Worm (Caenorhabditis elegans) whole organism, L4 larva: ENCODE measurements around the gene F15B9.6.

Source experiments
- D1046.2 ChIP-seq: fragments of 200-800 bp; sonication (Bioruptor generic); IDR thresholded peaks from 2 replicates; pipeline ENCODE4 v1.3.6; 2022; ENCODE audit warnings: missing genetic modification characterization, missing compliant biosample characterization
- F37D6.2 ChIP-seq: sonication (generic microtip); optimal IDR thresholded peaks from 2 replicates; lab custom pipeline; 2016; ENCODE audit warnings: mild to moderate bottlenecking, missing genetic modification characterization, missing compliant biosample characterization
- F49E8.2 ChIP-seq: sonication (generic microtip); optimal IDR thresholded peaks from 2 replicates; lab custom pipeline; 2016; ENCODE audit warnings: missing compliant biosample characterization, mild to moderate bottlenecking, missing genetic modification characterization, borderline replicate concordance
- Y48G9A.11 ChIP-seq: fragments of 200-800 bp; sonication (Bioruptor generic); IDR thresholded peaks from 2 replicates; pipeline ENCODE4 v1.3.6; 2022; ENCODE audit warnings: missing genetic modification reagents, missing genetic modification characterization, missing compliant biosample characterization
- ZK337.2 ChIP-seq: fragments of 200-800 bp; sonication (Bioruptor generic); IDR thresholded peaks from 2 replicates; pipeline ENCODE4 v1.3.6; 2022; ENCODE audit warnings: missing genetic modification reagents, missing genetic modification characterization, missing compliant biosample characterization
- aha-1 ChIP-seq: fragments of 150-350 bp; peaks from one replicate; lab custom pipeline; 2014; ENCODE audit warnings: missing biosample characterization, missing genetic modification characterization
- ama-1 ChIP-seq: fragments of 150-350 bp; optimal IDR thresholded peaks from 2 replicates; lab custom pipeline; 2014; ENCODE audit warnings: inconsistent platforms, mixed read lengths
- arid-1 ChIP-seq: fragments of 200-800 bp; sonication (Bioruptor generic); conservative IDR thresholded peaks from 2 replicates; pipeline ENCODE4 v1.3.6; 2022; ENCODE audit warnings: missing genetic modification reagents, missing genetic modification characterization, missing compliant biosample characterization
- ceh-32 ChIP-seq: sonication (generic microtip); optimal IDR thresholded peaks from 2 replicates; lab custom pipeline; 2016; ENCODE audit warnings: mild to moderate bottlenecking, missing genetic modification characterization, missing compliant biosample characterization; ENCODE audit not compliant: poor library complexity
- ceh-62 ChIP-seq: sonication (generic microtip); optimal IDR thresholded peaks from 2 replicates; lab custom pipeline; 2017; ENCODE audit warnings: missing biosample characterization, missing genetic modification characterization
- ces-1 ChIP-seq: fragments of 150-350 bp; sonication (generic microtip); optimal IDR thresholded peaks from 4 replicates; lab custom pipeline; 2014; ENCODE audit warnings: missing biosample characterization, missing genetic modification reagents, missing genetic modification characterization
- ctbp-1 ChIP-seq: fragments of 200-800 bp; sonication (Bioruptor generic); IDR thresholded peaks from 2 replicates; pipeline ENCODE4 v1.3.6; 2022; ENCODE audit warnings: missing genetic modification reagents, missing genetic modification characterization, missing compliant biosample characterization
- dmd-8 ChIP-seq: fragments of 200-800 bp; sonication (Bioruptor generic); IDR thresholded peaks from 2 replicates; pipeline ENCODE4 v1.3.6; 2022; ENCODE audit warnings: missing genetic modification characterization, missing compliant biosample characterization
- dpl-1 ChIP-seq: fragments of 150-350 bp; optimal IDR thresholded peaks from 2 replicates; lab custom pipeline; 2014; ENCODE audit warnings: missing biosample characterization, missing genetic modification reagents, missing genetic modification characterization
- egl-27 ChIP-seq: sonication (generic microtip); optimal IDR thresholded peaks from 3 replicates; lab custom pipeline; 2017; ENCODE audit warnings: missing biosample characterization, missing genetic modification reagents, missing genetic modification characterization
- egl-43 ChIP-seq: fragments of 200-800 bp; sonication (Bioruptor generic); IDR thresholded peaks from 2 replicates; pipeline ENCODE4 v1.3.6; 2022; ENCODE audit warnings: missing genetic modification reagents, missing genetic modification characterization, missing compliant biosample characterization
- fkh-10 ChIP-seq: fragments of 150-350 bp; optimal IDR thresholded peaks from 2 replicates; lab custom pipeline; 2014; ENCODE audit warnings: missing biosample characterization, missing genetic modification reagents, missing genetic modification characterization
- fos-1 ChIP-seq: fragments of 150-350 bp; optimal IDR thresholded peaks from 2 replicates; lab custom pipeline; 2014; ENCODE audit warnings: missing biosample characterization, missing genetic modification characterization
- hif-1 ChIP-seq, 2 experiments: sonication (generic microtip); optimal IDR thresholded peaks; 2 replicates each; lab custom pipeline; 2016 to 2017; ENCODE audit warnings: missing compliant biosample characterization in 2 of 2, missing genetic modification characterization in 2 of 2, missing genetic modification reagents in 2 of 2, missing genotype in 2 of 2, mild to moderate bottlenecking in 1 of 2
- hlh-30 ChIP-seq: sonication (generic microtip); optimal IDR thresholded peaks from 2 replicates; lab custom pipeline; 2017; ENCODE audit warnings: antibody characterized with exemption, mild to moderate bottlenecking, missing genetic modification characterization, missing compliant biosample characterization; ENCODE audit not compliant: insufficient read depth
- lim-7 ChIP-seq: fragments of 200-800 bp; sonication (Bioruptor generic); IDR thresholded peaks from 2 replicates; pipeline ENCODE4 v1.3.6; 2022; ENCODE audit warnings: missing genetic modification characterization, missing compliant biosample characterization
- lin-29 ChIP-seq: fragments of 200-800 bp; sonication (Bioruptor generic); IDR thresholded peaks from 2 replicates; pipeline ENCODE4 v1.3.6; 2022; ENCODE audit warnings: missing genetic modification reagents, missing genetic modification characterization, missing compliant biosample characterization
- lsy-2 ChIP-seq, 2 experiments: fragments of 150-350 bp in 1 of 2; sonication (generic microtip) in 1 of 2; optimal IDR thresholded peaks; 2 replicates each; lab custom pipeline; 2014 to 2017; ENCODE audit warnings: missing biosample characterization in 2 of 2, missing genetic modification characterization in 2 of 2
- mep-1 ChIP-seq: fragments of 150-350 bp; sonication (generic microtip); optimal IDR thresholded peaks from 3 replicates; lab custom pipeline; 2014; ENCODE audit warnings: missing biosample characterization, missing genetic modification characterization
- mxl-2 ChIP-seq: fragments of 200-800 bp; sonication (Bioruptor generic); conservative IDR thresholded peaks from 2 replicates; pipeline ENCODE4 v1.3.6; 2022; ENCODE audit warnings: missing genetic modification reagents, missing genetic modification characterization, missing compliant biosample characterization
- nhr-11 ChIP-seq: fragments of 150-350 bp; optimal IDR thresholded peaks from 2 replicates; lab custom pipeline; 2014; ENCODE audit warnings: missing biosample characterization, missing genetic modification characterization
- nhr-28 ChIP-seq: fragments of 150-350 bp; optimal IDR thresholded peaks from 2 replicates; lab custom pipeline; 2014; ENCODE audit warnings: missing biosample characterization, missing genetic modification characterization
- pha-4 ChIP-seq, 2 experiments: fragments of 150-350 bp in 1 of 2; fragments of 200-800 bp in 1 of 2; sonication (Bioruptor generic) in 1 of 2; IDR thresholded peaks in 1 of 2; optimal IDR thresholded peaks in 1 of 2; 2 replicates each; pipeline versions ENCODE4 v1.3.6 to Lab custom; 2014 to 2022; ENCODE audit warnings: missing genetic modification characterization in 2 of 2, missing genetic modification reagents in 2 of 2, missing biosample characterization in 1 of 2, missing compliant biosample characterization in 1 of 2
- php-3 ChIP-seq: fragments of 200-800 bp; sonication (Bioruptor generic); IDR thresholded peaks from 2 replicates; pipeline ENCODE4 v1.3.6; 2022; ENCODE audit warnings: missing genetic modification reagents, missing genetic modification characterization, missing compliant biosample characterization
- skn-1 ChIP-seq: fragments of 150-350 bp; optimal IDR thresholded peaks from 2 replicates; lab custom pipeline; 2014; ENCODE audit warnings: missing biosample characterization, missing genetic modification characterization
- snpc-1.2 ChIP-seq: fragments of 200-800 bp; sonication (Bioruptor generic); IDR thresholded peaks from 2 replicates; pipeline ENCODE4 v1.3.6; 2022; ENCODE audit warnings: missing genetic modification reagents, missing genetic modification characterization, missing compliant biosample characterization
- snpc-4 ChIP-seq: fragments of 150-350 bp; optimal IDR thresholded peaks from 2 replicates; lab custom pipeline; 2014; ENCODE audit warnings: missing biosample characterization, missing genetic modification characterization
- spr-3 ChIP-seq: fragments of 200-800 bp; sonication (Bioruptor generic); optimal IDR thresholded peaks from 2 replicates; lab custom pipeline; 2018; ENCODE audit warnings: mild to moderate bottlenecking, missing genetic modification characterization, missing compliant biosample characterization
- tra-1 ChIP-seq: fragments of 200-800 bp; sonication (Bioruptor generic); IDR thresholded peaks from 2 replicates; pipeline ENCODE4 v1.3.6; 2022; ENCODE audit warnings: missing genetic modification reagents, missing genetic modification characterization, missing compliant biosample characterization
- unc-130 ChIP-seq: sonication (generic microtip); optimal IDR thresholded peaks from 2 replicates; lab custom pipeline; 2016; ENCODE audit warnings: missing genetic modification reagents, missing genetic modification characterization, missing compliant biosample characterization
- ztf-11 ChIP-seq: fragments of 150-350 bp; optimal IDR thresholded peaks from 2 replicates; lab custom pipeline; 2014; ENCODE audit warnings: missing biosample characterization, missing genetic modification characterization

F15B9.6 gene

DNA sequence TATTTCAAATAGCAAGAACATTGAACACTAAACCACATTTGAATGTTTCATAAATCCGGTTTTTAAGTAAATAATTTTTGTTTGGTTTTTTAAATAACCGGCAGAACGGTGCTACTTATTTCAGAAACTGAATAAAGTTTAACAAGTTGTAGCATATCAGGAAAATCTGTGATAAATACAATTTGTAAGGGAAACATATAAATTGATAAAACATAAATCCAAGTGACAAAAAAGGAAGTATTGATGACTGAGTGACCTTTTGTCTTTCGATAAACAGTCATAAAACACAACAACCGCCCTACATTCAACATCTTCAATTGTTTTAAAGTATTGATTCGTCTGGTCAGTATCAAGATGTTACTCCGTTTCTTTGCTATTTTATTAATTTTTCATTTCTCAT, 18.7 kb upstream of the F15B9.6 start, which contains the start of gene far-5:
TSS of gene far-5 (plus strand) at position 301 of the 400 bp plus-strand sequence.
- peak; percentile 48 for TF ChIP-seq aha-1 (tag; lab: Kevin White, UChicago)
- TF ChIP-seq nhr-28: peak; percentile 3
- TF ChIP-seq snpc-1.2: no peak

DNA sequence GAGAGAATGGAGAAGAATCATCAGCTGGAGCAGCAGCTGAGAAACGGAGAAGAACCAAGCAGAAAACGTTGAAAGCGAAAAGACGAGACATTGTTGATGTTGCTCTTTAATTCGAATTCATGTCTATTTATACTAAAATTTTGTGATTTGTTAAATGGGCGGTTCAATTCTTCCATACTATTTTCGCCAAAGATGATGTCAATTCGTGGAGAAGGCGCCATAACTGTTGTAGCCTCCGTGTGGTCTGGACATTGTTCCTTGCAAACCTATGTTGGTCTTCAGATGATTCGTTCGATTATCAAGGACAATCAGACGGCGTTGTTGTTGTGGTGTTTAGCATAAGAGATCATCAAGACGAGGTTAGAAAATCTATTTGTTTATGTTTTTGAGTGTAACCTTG, 16.5 kb upstream of the F15B9.6 start, which contains the start of gene far-3:
TSS of gene far-3 (minus strand) at position 101 of the 400 bp plus-strand sequence.
- TF ChIP-seq ctbp-1 (GFP tag; lab: Robert Waterston, UW) (no peak), skn-1 (tag; lab: Kevin White, UChicago) (no peak), F37D6.2 (tag; lab: Kevin White, UChicago) (no peak), spr-3 (GFP tag; lab: Kevin White, UChicago) (no peak), dmd-8 (GFP tag; lab: Robert Waterston, UW) (no peak), php-3 (GFP tag; lab: Robert Waterston, UW) (no peak), lim-7 (GFP tag; lab: Robert Waterston, UW) (no peak), unc-130 (GFP tag; lab: Kevin White, UChicago) (no peak), arid-1 (no peak), dpl-1 (GFP tag; lab: Kevin White, UChicago) (no peak), ceh-32 (tag; lab: Kevin White, UChicago) (no peak), ZK337.2 (GFP tag; lab: Robert Waterston, UW) (no peak), egl-27 (tag; lab: Kevin White, UChicago) (no peak), nhr-28 (no peak)

DNA sequence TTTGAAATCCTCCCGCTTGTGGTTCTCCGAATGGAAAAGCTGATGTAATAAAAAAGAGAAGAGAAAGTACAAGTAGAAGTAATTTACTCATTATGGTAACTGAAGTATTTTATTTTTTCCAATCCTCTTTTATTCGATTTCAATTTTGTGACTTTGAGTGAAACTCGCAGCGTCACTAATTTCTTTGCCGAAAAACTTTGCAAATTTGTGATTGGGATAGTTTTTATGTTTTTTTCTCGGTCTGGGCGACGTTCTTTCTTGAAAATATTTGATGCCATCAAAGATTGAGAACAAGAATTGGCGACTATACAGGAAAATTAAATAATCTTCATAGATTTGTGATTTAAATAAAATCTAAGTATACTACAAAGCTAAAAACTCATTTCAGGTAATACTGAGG, 14.4 kb upstream of the F15B9.6 start, which contains the start of gene far-4:
TSS of gene far-4 (minus strand) at position 101 of the 400 bp plus-strand sequence.
- TF ChIP-seq mxl-2 (GFP tag; lab: Robert Waterston, UW): no peak
- TF ChIP-seq ces-1 (GFP tag; lab: Kevin White, UChicago): no peak
- TF ChIP-seq ctbp-1 (GFP tag; lab: Robert Waterston, UW): no peak
- no peak for TF ChIP-seq ama-1 (lab: Kevin White, UChicago)

DNA sequence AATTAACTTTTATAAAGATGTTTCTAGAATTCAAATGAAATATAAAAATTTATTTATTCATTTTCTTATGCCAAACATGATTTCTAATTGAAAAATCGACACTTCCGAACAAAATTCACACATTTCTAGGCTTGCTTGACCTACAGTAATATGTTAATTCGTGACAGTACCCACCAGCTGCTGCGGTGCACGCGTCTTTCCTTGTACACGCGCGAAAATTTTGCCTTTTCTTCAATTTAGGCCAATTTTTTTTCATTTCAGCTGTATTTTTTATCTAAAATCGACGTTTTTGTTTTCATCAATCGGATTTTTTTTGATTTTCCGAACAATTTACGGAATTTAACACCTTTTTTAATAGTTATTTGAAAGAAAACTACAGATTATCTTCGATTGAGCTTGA, 13.9 kb upstream of the F15B9.6 start:
- TF ChIP-seq fkh-10 (no peak), Y48G9A.11 (GFP tag; lab: Robert Waterston, UW) (peak; percentile 70), mep-1 (tag; lab: Kevin White, UChicago) (no peak), egl-43 (GFP tag; lab: Robert Waterston, UW) (no peak), F49E8.2 (peak; percentile 38), hif-1 (tag; optimal IDR thresholded peaks at IDR 0.05; lab: Kevin White, UChicago) (no peak), lin-29 (GFP tag; lab: Robert Waterston, UW) (no peak), ceh-62 (no peak), fos-1 (no peak), pha-4 (GFP tag; IDR thresholded peaks at IDR 0.05; lab: Robert Waterston, UW) (no peak), pha-4 (tag; optimal IDR thresholded peaks at IDR 0.05; lab: Kevin White, UChicago) (no peak), D1046.2 (GFP tag; lab: Robert Waterston, UW) (no peak), lsy-2 (tag; optimal IDR thresholded peaks at IDR 0.05; lab: Kevin White, UChicago) (no peak), tra-1 (GFP tag; lab: Robert Waterston, UW) (no peak), ztf-11 (no peak), nhr-11 (no peak), unc-130 (GFP tag; lab: Kevin White, UChicago) (peak; percentile 73), ctbp-1 (GFP tag; lab: Robert Waterston, UW) (no peak), hlh-30 (tag; lab: Kevin White, UChicago) (no peak), snpc-4 (no peak)
